Fruit fly (Drosophila melanogaster): Measurements from ENCODE around the gene Ubqn.

The Ubqn gene

dm6 chrX:19668405-19668804, 15.2 kb upstream of the Ubqn start (continued):
- peak; percentile 95 for TF ChIP-seq Mio (GFP tag; optimal IDR thresholded peaks at IDR 0.05)
- peak; percentile 100 for TF ChIP-seq ey (GFP tag; optimal IDR thresholded peaks at IDR 0.05)
- peak; percentile 98 for TF ChIP-seq Hr83 (GFP tag; optimal IDR thresholded peaks at IDR 0.05; ENCODE audit: poor library complexity, severe bottlenecking)

dm6 chrX:19675662-19676061, 7.9 kb upstream of the Ubqn start, which contains the start of gene et:
Gene et, minus strand, starts transcription at chrX:19675891.
- no peak for TF ChIP-seq Dfd (GFP tag; optimal IDR thresholded peaks at IDR 0.05)
- TF ChIP-seq foxo (GFP tag; optimal IDR thresholded peaks at IDR 0.05): no peak
- no peak for TF ChIP-seq sage (GFP tag; optimal IDR thresholded peaks at IDR 0.05)
- no peak for TF ChIP-seq Jra (GFP tag; optimal IDR thresholded peaks at IDR 0.05)
- no peak for TF ChIP-seq lola (GFP tag; optimal IDR thresholded peaks at IDR 0.05)
- TF ChIP-seq tai (GFP tag; optimal IDR thresholded peaks at IDR 0.05): no peak
- no peak for TF ChIP-seq HLH106 (tag; optimal IDR thresholded peaks at IDR 0.05)
- no peak for TF ChIP-seq CrebA (GFP tag; optimal IDR thresholded peaks at IDR 0.05; ENCODE audit: borderline replicate concordance)
- TF ChIP-seq Hr83 (GFP tag; optimal IDR thresholded peaks at IDR 0.05; ENCODE audit: poor library complexity, severe bottlenecking): no peak
- TF ChIP-seq woc (GFP tag; optimal IDR thresholded peaks at IDR 0.05): no peak
- no peak for TF ChIP-seq Abd-B (GFP tag; optimal IDR thresholded peaks at IDR 0.05)

- TF ChIP-seq Jra (GFP tag; optimal IDR thresholded peaks at IDR 0.05) (no peak), Rel (GFP tag; optimal IDR thresholded peaks at IDR 0.05) (no peak), Rel (tag; optimal IDR thresholded peaks at IDR 0.05) (no peak), CG9705 (GFP tag; optimal IDR thresholded peaks at IDR 0.05) (no peak), pan (optimal IDR thresholded peaks at IDR 0.05) (no peak), Myc (optimal IDR thresholded peaks at IDR 0.05) (no peak), Sp1 (GFP tag; optimal IDR thresholded peaks at IDR 0.05) (no peak), psq (GFP tag; optimal IDR thresholded peaks at IDR 0.05) (no peak)
These were observed 4.4 kb upstream of the Ubqn start for dm6 chrX:19679207-19679606.

- TF ChIP-seq dl (GFP tag; optimal IDR thresholded peaks at IDR 0.05; ENCODE audit: insufficient read depth in 1 of 2, partially characterized antibody in 2 of 2): no peak
- no peak for TF ChIP-seq woc (GFP tag; optimal IDR thresholded peaks at IDR 0.05)
- TF ChIP-seq GATAd (GFP tag; optimal IDR thresholded peaks at IDR 0.05): no peak
- TF ChIP-seq sv (GFP tag; optimal IDR thresholded peaks at IDR 0.05): no peak
- no peak for TF ChIP-seq ey (GFP tag; optimal IDR thresholded peaks at IDR 0.05)
- TF ChIP-seq dmrt93B (GFP tag; optimal IDR thresholded peaks at IDR 0.05): no peak
- TF ChIP-seq br (GFP tag; optimal IDR thresholded peaks at IDR 0.05): no peak
- no peak for TF ChIP-seq Sp1 (GFP tag; optimal IDR thresholded peaks at IDR 0.05)
- no peak for TF ChIP-seq Rel (GFP tag; optimal IDR thresholded peaks at IDR 0.05)
- no peak for TF ChIP-seq Rel (tag; optimal IDR thresholded peaks at IDR 0.05)
- TF ChIP-seq HLH106 (tag; optimal IDR thresholded peaks at IDR 0.05): no peak
- TF ChIP-seq rgr (GFP tag; optimal IDR thresholded peaks at IDR 0.05): no peak
- TF ChIP-seq Hnf4 (GFP tag; optimal IDR thresholded peaks at IDR 0.05): no peak
- TF ChIP-seq Abd-B (GFP tag; optimal IDR thresholded peaks at IDR 0.05): no peak
- TF ChIP-seq Dif (GFP tag; optimal IDR thresholded peaks at IDR 0.05; ENCODE audit: partially characterized antibody): no peak
These were observed 440 bp downstream of the Ubqn start for dm6 chrX:19684048-19684447.

- TF ChIP-seq usp (GFP tag; optimal IDR thresholded peaks at IDR 0.05) (no peak), Mio (GFP tag; optimal IDR thresholded peaks at IDR 0.05) (no peak), Hr78 (GFP tag; optimal IDR thresholded peaks at IDR 0.05) (no peak), rgr (GFP tag; optimal IDR thresholded peaks at IDR 0.05) (no peak), sage (GFP tag; optimal IDR thresholded peaks at IDR 0.05) (no peak)
These were observed 5.2 kb downstream of the Ubqn start, which contains the start of gene CG14227 for dm6 chrX:19688848-19689247. Gene CG14227, minus strand, starts transcription at chrX:19688948.

dm6 chrX:19690050-19690449, 6.4 kb downstream of the Ubqn start:
- TF ChIP-seq HLH106 (tag; optimal IDR thresholded peaks at IDR 0.05) (no peak), lola (GFP tag; optimal IDR thresholded peaks at IDR 0.05) (no peak), Hnf4 (GFP tag; optimal IDR thresholded peaks at IDR 0.05) (no peak), dl (GFP tag; optimal IDR thresholded peaks at IDR 0.05; ENCODE audit: insufficient read depth in 1 of 2, partially characterized antibody in 2 of 2) (no peak), Hr83 (GFP tag; optimal IDR thresholded peaks at IDR 0.05; ENCODE audit: poor library complexity, severe bottlenecking) (no peak), usp (GFP tag; optimal IDR thresholded peaks at IDR 0.05) (no peak), GATAd (GFP tag; optimal IDR thresholded peaks at IDR 0.05) (no peak), rgr (GFP tag; optimal IDR thresholded peaks at IDR 0.05) (no peak), CG9705 (GFP tag; optimal IDR thresholded peaks at IDR 0.05) (no peak), Dfd (GFP tag; optimal IDR thresholded peaks at IDR 0.05) (no peak), N (GFP tag; optimal IDR thresholded peaks at IDR 0.05) (no peak), ey (GFP tag; optimal IDR thresholded peaks at IDR 0.05) (no peak), jim (GFP tag; optimal IDR thresholded peaks at IDR 0.05) (no peak), CrebA (GFP tag; optimal IDR thresholded peaks at IDR 0.05; ENCODE audit: borderline replicate concordance) (no peak), dsf (GFP tag; optimal IDR thresholded peaks at IDR 0.05; ENCODE audit: borderline replicate concordance) (no peak), fru (GFP tag; optimal IDR thresholded peaks at IDR 0.05) (no peak), Dif (GFP tag; optimal IDR thresholded peaks at IDR 0.05; ENCODE audit: partially characterized antibody) (no peak), dmrt93B (GFP tag; optimal IDR thresholded peaks at IDR 0.05) (no peak)

Measured in whole organism, wandering third instar larva.